Worm (Caenorhabditis elegans) whole organism, L1 larva: ENCODE data around the gene F40C5.2.
"Not testable (repeated sequence)": the region's sequence is repeated elsewhere in the genome, so short reads cannot be mapped to it uniquely, and the experiment has no call there.

ENCODE experiments used
- C16A3.4 ChIP-seq: fragments of 150-350 bp; optimal IDR thresholded peaks from 2 replicates; lab custom pipeline; 2014; ENCODE audit warnings: missing biosample characterization, missing genetic modification characterization
- Y116A8C.19 ChIP-seq: sonication (generic microtip); optimal IDR thresholded peaks from 2 replicates; lab custom pipeline; 2016; ENCODE audit warnings: missing compliant biosample characterization, missing genetic modification characterization, borderline replicate concordance
- alr-1 ChIP-seq: fragments of 200-800 bp; sonication (Bioruptor generic); optimal IDR thresholded peaks from 2 replicates; lab custom pipeline; 2018; ENCODE audit warnings: borderline replicate concordance, mild to moderate bottlenecking, missing genetic modification characterization, missing compliant biosample characterization
- aly-2 ChIP-seq: fragments of 150-350 bp; optimal IDR thresholded peaks from 2 replicates; lab custom pipeline; 2014; ENCODE audit warnings: missing biosample characterization, missing genetic modification characterization
- ama-1 ChIP-seq: fragments of 150-350 bp; optimal IDR thresholded peaks from 2 replicates; lab custom pipeline; 2014
- blmp-1 ChIP-seq: fragments of 150-350 bp; optimal IDR thresholded peaks from 2 replicates; lab custom pipeline; 2014; ENCODE audit warnings: missing biosample characterization, missing genetic modification characterization
- ceh-63 ChIP-seq: fragments of 200-800 bp; sonication (Bioruptor generic); optimal IDR thresholded peaks from 2 replicates; lab custom pipeline; 2018; ENCODE audit warnings: mild to moderate bottlenecking, missing genetic modification characterization, missing compliant biosample characterization
- ceh-90 ChIP-seq: sonication (generic microtip); optimal IDR thresholded peaks from 2 replicates; lab custom pipeline; 2016; ENCODE audit warnings: missing genetic modification characterization, missing compliant biosample characterization
- dsc-1 ChIP-seq: sonication (generic microtip); optimal IDR thresholded peaks from 2 replicates; lab custom pipeline; 2016; ENCODE audit warnings: mild to moderate bottlenecking, missing genetic modification characterization, missing compliant biosample characterization
- elt-2 ChIP-seq: sonication (generic microtip); optimal IDR thresholded peaks from 2 replicates; lab custom pipeline; 2016; ENCODE audit warnings: missing genetic modification characterization, mild to moderate bottlenecking, inconsistent platforms, missing compliant biosample characterization, missing genetic modification reagents
- elt-3 ChIP-seq, 6 experiments: fragments of 150-350 bp in 1 of 6; sonication (generic microtip); optimal IDR thresholded peaks; 2 replicates each; lab custom pipeline; 2017 to 2018; ENCODE audit warnings: missing biosample characterization in 6 of 6, missing genetic modification characterization in 6 of 6, inconsistent platforms in 1 of 6
- fkh-4 ChIP-seq: sonication (generic microtip); optimal IDR thresholded peaks from 2 replicates; lab custom pipeline; 2016; ENCODE audit warnings: missing compliant biosample characterization, missing genetic modification characterization, borderline replicate concordance
- fkh-8 ChIP-seq: sonication (generic microtip); optimal IDR thresholded peaks from 2 replicates; lab custom pipeline; 2016; ENCODE audit warnings: mild to moderate bottlenecking, missing genetic modification characterization, missing compliant biosample characterization
- fos-1 ChIP-seq: fragments of 150-350 bp; optimal IDR thresholded peaks from 2 replicates; lab custom pipeline; 2014; ENCODE audit warnings: missing biosample characterization, missing genetic modification characterization
- hpl-2 ChIP-seq: fragments of 150-350 bp; optimal IDR thresholded peaks from 2 replicates; lab custom pipeline; 2014; ENCODE audit warnings: missing biosample characterization, missing genetic modification reagents, missing genetic modification characterization
- irx-1 ChIP-seq: sonication (generic microtip); optimal IDR thresholded peaks from 2 replicates; lab custom pipeline; 2016; ENCODE audit warnings: missing genetic modification characterization, missing compliant biosample characterization
- jun-1 ChIP-seq: fragments of 150-350 bp; optimal IDR thresholded peaks from 2 replicates; lab custom pipeline; 2014; ENCODE audit warnings: missing biosample characterization, missing genetic modification reagents, missing genetic modification characterization
- lin-13 ChIP-seq: fragments of 150-350 bp; optimal IDR thresholded peaks from 2 replicates; lab custom pipeline; 2014; ENCODE audit warnings: missing biosample characterization, missing genetic modification reagents, missing genetic modification characterization
- lin-14 ChIP-seq: fragments of 200-800 bp; sonication (Bioruptor generic); optimal IDR thresholded peaks from 2 replicates; lab custom pipeline; 2018; ENCODE audit warnings: mild to moderate bottlenecking, missing genetic modification characterization, moderate library complexity, missing compliant biosample characterization
- lin-15B ChIP-seq: fragments of 150-350 bp; sonication (generic microtip); optimal IDR thresholded peaks from 3 replicates; lab custom pipeline; 2014; ENCODE audit warnings: missing biosample characterization, missing genetic modification characterization
- lin-39 ChIP-seq: fragments of 150-350 bp; optimal IDR thresholded peaks from 2 replicates; lab custom pipeline; 2014; ENCODE audit warnings: missing biosample characterization, missing genetic modification reagents, missing genetic modification characterization
- lsy-2 ChIP-seq, 2 experiments: fragments of 150-350 bp; optimal IDR thresholded peaks; 2 replicates each; lab custom pipeline; 2014; ENCODE audit warnings: missing biosample characterization in 2 of 2, missing genetic modification characterization in 2 of 2
- mep-1 ChIP-seq: fragments of 150-350 bp; optimal IDR thresholded peaks from 2 replicates; lab custom pipeline; 2014; ENCODE audit warnings: missing biosample characterization, missing genetic modification characterization
- nhr-19 ChIP-seq: fragments of 200-800 bp; sonication (Bioruptor generic); conservative IDR thresholded peaks from 2 replicates; pipeline ENCODE4 v1.3.6; 2022; ENCODE audit warnings: missing genetic modification characterization, missing compliant biosample characterization
- nhr-28 ChIP-seq: fragments of 150-350 bp; optimal IDR thresholded peaks from 2 replicates; lab custom pipeline; 2014; ENCODE audit warnings: missing biosample characterization, missing genetic modification characterization
- nhr-76 ChIP-seq: sonication (generic microtip); optimal IDR thresholded peaks from 2 replicates; lab custom pipeline; 2017; ENCODE audit warnings: missing biosample characterization, missing genetic modification characterization
- nhr-77 ChIP-seq: fragments of 150-350 bp; optimal IDR thresholded peaks from 2 replicates; lab custom pipeline; 2014; ENCODE audit warnings: missing biosample characterization, missing genetic modification characterization
- pqm-1 ChIP-seq: sonication (generic microtip); optimal IDR thresholded peaks from 3 replicates; lab custom pipeline; 2017; ENCODE audit warnings: missing biosample characterization, missing genetic modification characterization
- snu-23 ChIP-seq: sonication (generic microtip); optimal IDR thresholded peaks from 2 replicates; lab custom pipeline; 2016; ENCODE audit warnings: missing genetic modification characterization, missing compliant biosample characterization
- swsn-7 ChIP-seq: sonication (generic microtip); optimal IDR thresholded peaks from 2 replicates; lab custom pipeline; 2016; ENCODE audit warnings: missing genetic modification characterization, missing compliant biosample characterization
- unc-62 ChIP-seq: fragments of 150-350 bp; optimal IDR thresholded peaks from 2 replicates; lab custom pipeline; 2014; ENCODE audit warnings: missing biosample characterization, missing genetic modification reagents, missing genetic modification characterization
- vab-15 ChIP-seq: sonication (generic microtip); optimal IDR thresholded peaks from 2 replicates; lab custom pipeline; 2017; ENCODE audit warnings: missing genotype, mild to moderate bottlenecking, missing genetic modification characterization, missing compliant biosample characterization
- xbp-1 ChIP-seq: sonication (generic microtip); optimal IDR thresholded peaks from 2 replicates; lab custom pipeline; 2016; ENCODE audit warnings: missing genetic modification characterization, missing compliant biosample characterization
- ztf-11 ChIP-seq, 2 experiments: sonication (generic microtip); optimal IDR thresholded peaks; 2 replicates each; lab custom pipeline; 2016 to 2017; ENCODE audit warnings: missing genetic modification characterization in 2 of 2, missing biosample characterization in 1 of 2, missing compliant biosample characterization in 1 of 2

Gene F40C5.2

DNA sequence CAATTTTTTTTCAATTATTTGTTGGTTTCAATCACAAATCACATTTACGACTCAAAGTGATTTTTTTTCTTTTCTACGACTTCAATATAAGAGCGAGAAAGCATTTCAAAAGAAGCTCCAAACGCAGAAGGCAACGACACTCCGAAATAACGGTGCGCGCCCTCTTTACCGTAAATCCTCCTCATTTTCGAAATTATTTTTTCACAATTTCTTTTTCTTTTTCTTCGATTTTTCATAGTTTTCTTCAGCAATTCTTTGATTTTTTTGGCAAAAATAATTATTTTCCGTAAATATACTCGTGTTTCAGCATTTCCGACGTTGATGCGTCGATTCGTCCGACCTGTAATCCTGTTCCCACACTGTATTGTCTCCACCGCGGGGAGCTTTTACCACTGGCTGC is at the start of gene F40C5.2:
Gene F40C5.2, plus strand, starts transcription at position 301 of the 400 bp plus-strand sequence.
- not testable (repeated sequence) for TF ChIP-seq ceh-90 (tag; lab: Kevin White, UChicago); irx-1 (tag; lab: Kevin White, UChicago); fkh-4

DNA sequence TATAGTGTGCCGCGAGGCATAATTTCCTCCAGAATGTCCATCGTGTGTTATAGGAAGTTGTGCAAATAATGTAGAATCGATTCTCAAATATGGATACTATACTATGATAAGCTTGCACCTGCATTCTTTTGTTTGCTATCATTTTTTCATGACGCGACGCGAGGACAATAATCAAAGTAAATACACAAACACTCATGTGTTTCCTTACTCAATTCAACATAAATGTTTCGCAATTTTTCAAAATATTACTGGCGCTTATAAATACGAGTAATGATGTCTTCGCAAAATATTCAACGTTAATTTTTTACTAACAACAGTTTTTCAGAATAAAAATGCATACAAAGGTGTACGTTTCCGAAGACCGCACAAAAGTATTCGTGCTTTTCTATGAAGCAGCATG is 47.5 kb upstream of the F40C5.2 start, which contains the start of gene irg-1:
Gene irg-1, plus strand, starts transcription at position 326 of the 400 bp plus-strand sequence.
- TF ChIP-seq elt-2 (tag; lab: Kevin White, UChicago) (peak; percentile 37), unc-62 (no peak)

DNA sequence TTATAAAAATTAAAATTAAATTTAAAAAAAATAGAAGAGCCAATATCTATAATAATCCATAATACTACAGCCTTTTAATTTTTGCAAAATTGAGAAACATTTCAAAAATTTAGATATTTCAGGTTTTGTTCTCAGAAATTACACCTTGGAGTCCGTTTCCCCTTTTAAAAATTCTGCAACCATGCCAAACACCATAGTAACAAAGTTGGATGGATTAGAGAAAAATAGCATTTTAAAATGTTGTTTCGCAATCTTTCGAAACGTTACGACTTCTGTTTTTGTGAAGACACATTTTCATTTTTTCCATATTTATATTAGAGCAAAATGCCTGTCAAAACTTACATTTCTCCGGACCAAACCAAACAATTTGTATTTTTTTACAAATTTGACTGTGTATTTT is 45.8 kb upstream of the F40C5.2 start, which contains the start of gene T24A6.7:
Gene T24A6.7, plus strand, starts transcription at position 301 of the 400 bp plus-strand sequence.
- TF ChIP-seq dsc-1 (no peak), aly-2 (tag; lab: Kevin White, UChicago) (no peak), mep-1 (tag; lab: Kevin White, UChicago) (no peak), C16A3.4 (tag; lab: Kevin White, UChicago) (no peak), elt-2 (tag; lab: Kevin White, UChicago) (no peak), nhr-76 (tag; lab: Kevin White, UChicago) (no peak), lin-39 (no peak), xbp-1 (tag; lab: Kevin White, UChicago) (no peak), swsn-7 (tag; lab: Kevin White, UChicago) (no peak), fos-1 (tag; lab: Kevin White, UChicago) (no peak), lin-15B (tag; lab: Kevin White, UChicago) (no peak), alr-1 (no peak), nhr-28 (tag; lab: Kevin White, UChicago) (no peak), lin-13 (GFP tag; lab: Kevin White, UChicago) (no peak), ceh-63 (no peak), blmp-1 (no peak), vab-15 (no peak), ama-1 (lab: Kevin White, UChicago) (no peak), elt-3 (tag; optimal IDR thresholded peaks at IDR 0.05; lab: Kevin White, UChicago) (no peak)
- TF ChIP-seq, all 84 proteins: peak for 0

DNA sequence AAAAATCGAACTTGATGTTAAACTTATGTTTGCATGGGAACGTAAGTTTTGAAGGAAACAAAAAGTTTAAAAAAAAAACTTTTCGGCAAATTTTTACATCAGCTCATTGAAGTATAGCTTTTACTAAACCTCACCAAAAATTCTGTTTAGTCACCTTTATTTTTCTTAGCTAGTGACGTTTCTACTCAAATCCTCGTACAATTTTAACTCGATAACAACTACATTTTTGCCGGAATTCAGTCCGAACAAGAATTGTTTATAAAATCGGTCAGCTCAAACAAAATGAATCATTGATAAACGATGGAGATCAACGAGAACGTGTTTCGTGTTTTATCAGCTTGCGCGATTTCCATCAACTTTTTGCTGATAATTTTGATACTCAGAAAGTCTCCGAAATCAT is 43.9 kb upstream of the F40C5.2 start, which contains the start of gene str-260:
Gene str-260, plus strand, starts transcription at position 301 of the 400 bp plus-strand sequence.
- TF ChIP-seq lsy-2 (tag; optimal IDR thresholded peaks at IDR 0.05; lab: Kevin White, UChicago), result no peak
- TF ChIP-seq blmp-1, result no peak
- no peak for TF ChIP-seq aly-2 (tag; lab: Kevin White, UChicago)
- no peak for TF ChIP-seq fkh-8 (tag; lab: Kevin White, UChicago)
- TF ChIP-seq pqm-1, result no peak
- no peak for TF ChIP-seq nhr-19 (GFP tag; lab: Robert Waterston, UW)
- TF ChIP-seq snu-23 (GFP tag; lab: Kevin White, UChicago), result no peak
- no peak for TF ChIP-seq fos-1 (tag; lab: Kevin White, UChicago)
- no peak for TF ChIP-seq ztf-11 (tag; optimal IDR thresholded peaks at IDR 0.05; lab: Kevin White, UChicago)
- no peak for TF ChIP-seq lin-14 (GFP tag; lab: Kevin White, UChicago)
- no peak for TF ChIP-seq jun-1 (tag; lab: Kevin White, UChicago)
- TF ChIP-seq Y116A8C.19, result no peak
- no peak for TF ChIP-seq nhr-76 (tag; lab: Kevin White, UChicago)
- TF ChIP-seq hpl-2, result no peak
- TF ChIP-seq nhr-77 (tag; lab: Kevin White, UChicago), result no peak

DNA sequence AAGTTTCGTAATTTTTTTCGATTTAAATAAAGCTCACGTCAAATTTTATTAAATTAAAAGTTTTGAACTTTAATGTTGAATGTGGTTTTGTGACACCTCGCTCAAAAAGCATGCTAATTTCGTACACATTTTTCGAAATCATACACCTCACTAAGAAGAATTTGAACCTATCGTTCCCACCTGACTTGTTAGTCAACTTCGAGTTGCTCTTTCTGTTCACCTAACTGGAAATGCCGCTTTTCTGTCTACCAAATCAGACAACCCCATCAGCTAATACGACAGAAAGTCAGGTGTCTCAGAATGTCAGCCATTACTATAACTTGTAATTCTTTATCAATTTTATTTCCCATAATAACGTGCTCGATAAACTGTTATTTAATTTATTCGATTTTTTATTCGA is 40.4 kb upstream of the F40C5.2 start, which contains the start of gene srbc-66:
Gene srbc-66, plus strand, starts transcription at position 301 of the 400 bp plus-strand sequence.
- TF ChIP-seq aly-2 (tag; lab: Kevin White, UChicago), result no peak
- TF ChIP-seq fkh-8 (tag; lab: Kevin White, UChicago), result peak; percentile 35
- TF ChIP-seq, all 84 proteins: peak for 1
